Worm (Caenorhabditis elegans): ENCODE data around the gene ocr-3.
A peak's percentile ranks its signal among the peaks of the same experiment; 100 is the strongest.

DNA sequence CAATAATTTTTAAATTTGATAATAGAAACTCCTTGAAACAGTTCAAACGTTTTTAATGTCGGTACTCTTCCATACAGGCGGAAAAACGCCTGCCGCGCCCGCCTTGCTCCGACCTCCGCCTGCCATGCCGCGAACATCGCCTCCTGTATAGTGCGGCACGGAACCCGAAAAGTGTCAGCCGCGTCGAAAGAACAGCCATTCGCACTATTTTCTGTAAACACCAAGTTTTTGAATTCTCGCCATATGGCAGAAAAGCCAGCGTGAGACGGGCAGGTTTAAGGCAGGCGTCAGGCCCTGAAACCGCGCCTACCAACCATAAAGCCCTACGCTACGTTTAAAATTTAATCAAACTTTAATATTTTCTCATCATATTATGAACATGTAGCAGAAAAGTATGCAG is 54.3 kb downstream of the ocr-3 start:
- TF ChIP-seq rnt-1 (tag; optimal IDR thresholded peaks at IDR 0.05) (no peak), skn-1 (tag; optimal IDR thresholded peaks at IDR 0.05) (no peak), lir-3 (tag; optimal IDR thresholded peaks at IDR 0.05; ENCODE audit: poor library complexity) (no peak), tbx-2 (tag; optimal IDR thresholded peaks at IDR 0.05) (no peak), nhr-71 (tag; optimal IDR thresholded peaks at IDR 0.05) (no peak), dpl-1 (GFP tag; optimal IDR thresholded peaks at IDR 0.05) (no peak), tlp-1 (tag; optimal IDR thresholded peaks at IDR 0.05) (no peak), pag-3 (tag; optimal IDR thresholded peaks at IDR 0.05; ENCODE audit: borderline replicate concordance, insufficient read depth) (no peak), mdl-1 (tag; optimal IDR thresholded peaks at IDR 0.05) (no peak), nhr-12 (tag; optimal IDR thresholded peaks at IDR 0.05) (no peak), mep-1 (tag; optimal IDR thresholded peaks at IDR 0.05) (no peak), pqm-1 (tag; optimal IDR thresholded peaks at IDR 0.05) (no peak), ama-1 (optimal IDR thresholded peaks at IDR 0.05) (no peak), efl-1 (optimal IDR thresholded peaks at IDR 0.05) (no peak), efl-1 (GFP tag; optimal IDR thresholded peaks at IDR 0.05 in 1 of 2) (peak in 1 of 2 experiments; percentile 71)

Data from whole organism, L1 larva.